Worm (Caenorhabditis elegans) whole organism, L1 larva: ENCODE measurements around the gene sup-26.

ENCODE experiments used
- alr-1 ChIP-seq: fragments of 200-800 bp; sonication (Bioruptor generic); optimal IDR thresholded peaks from 2 replicates; lab custom pipeline; 2018; ENCODE audit warnings: borderline replicate concordance, mild to moderate bottlenecking, missing genetic modification characterization, missing compliant biosample characterization
- ceh-82 ChIP-seq, 3 experiments: fragments of 150-350 bp in 1 of 3; sonication (generic microtip) in 2 of 3; optimal IDR thresholded peaks; 2 replicates each; lab custom pipeline; 2014 to 2017; ENCODE audit warnings: missing biosample characterization in 3 of 3, missing genetic modification characterization in 3 of 3
- ceh-90 ChIP-seq: sonication (generic microtip); optimal IDR thresholded peaks from 2 replicates; lab custom pipeline; 2016; ENCODE audit warnings: missing genetic modification characterization, missing compliant biosample characterization
- efl-1 ChIP-seq, 4 experiments: fragments of 150-350 bp; optimal IDR thresholded peaks in 3 of 4; peaks in 1 of 4; 1 replicate in 1 of 4; 2 replicates in 3 of 4; lab custom pipeline; 2014; ENCODE audit warnings: missing biosample characterization in 2 of 4, missing genetic modification characterization in 2 of 4, missing genetic modification reagents in 2 of 4
- elt-2 ChIP-seq: sonication (generic microtip); optimal IDR thresholded peaks from 2 replicates; lab custom pipeline; 2016; ENCODE audit warnings: missing genetic modification characterization, mild to moderate bottlenecking, inconsistent platforms, missing compliant biosample characterization, missing genetic modification reagents
- isw-1 ChIP-seq: fragments of 200-800 bp; sonication (Bioruptor generic); IDR thresholded peaks from 2 replicates; pipeline ENCODE4 v1.3.6; 2022; ENCODE audit warnings: missing genetic modification characterization, missing compliant biosample characterization
- jun-1 ChIP-seq: fragments of 150-350 bp; optimal IDR thresholded peaks from 2 replicates; lab custom pipeline; 2014; ENCODE audit warnings: missing biosample characterization, missing genetic modification reagents, missing genetic modification characterization
- lin-39 ChIP-seq: fragments of 150-350 bp; optimal IDR thresholded peaks from 2 replicates; lab custom pipeline; 2014; ENCODE audit warnings: missing biosample characterization, missing genetic modification reagents, missing genetic modification characterization
- skn-1 ChIP-seq: fragments of 150-350 bp; optimal IDR thresholded peaks from 2 replicates; lab custom pipeline; 2014; ENCODE audit warnings: missing biosample characterization, missing genetic modification characterization
- tbx-2 ChIP-seq: sonication (generic microtip); optimal IDR thresholded peaks from 2 replicates; lab custom pipeline; 2016; ENCODE audit warnings: missing genetic modification characterization, missing compliant biosample characterization
- zag-1 ChIP-seq: fragments of 150-350 bp; optimal IDR thresholded peaks from 2 replicates; lab custom pipeline; 2014; ENCODE audit warnings: missing biosample characterization, missing genetic modification characterization
- zip-4 ChIP-seq: fragments of 200-800 bp; sonication (Bioruptor generic); optimal IDR thresholded peaks from 2 replicates; lab custom pipeline; 2018; ENCODE audit warnings: mild to moderate bottlenecking, missing genetic modification characterization, moderate library complexity, missing compliant biosample characterization

- TF ChIP-seq lin-39: no peak
- TF ChIP-seq elt-2 (tag; lab: Kevin White, UChicago): no peak
- no peak for TF ChIP-seq jun-1 (tag; lab: Kevin White, UChicago)
- no peak for TF ChIP-seq zag-1 (tag; lab: Kevin White, UChicago)
- no peak for TF ChIP-seq ceh-90 (tag; lab: Kevin White, UChicago)
- no peak for TF ChIP-seq zip-4 (GFP tag; lab: Kevin White, UChicago)
- no peak for TF ChIP-seq efl-1 (optimal IDR thresholded peaks at IDR 0.05; lab: Kevin White, UChicago)
- TF ChIP-seq efl-1 (GFP tag; optimal IDR thresholded peaks at IDR 0.05 in 1 of 2; lab: Kevin White, UChicago): peak in 1 of 2 experiments; percentile 70
- TF ChIP-seq skn-1 (tag; lab: Kevin White, UChicago): no peak
- TF ChIP-seq ceh-82 (tag; optimal IDR thresholded peaks at IDR 0.05; lab: Kevin White, UChicago): no peak
- no peak for TF ChIP-seq alr-1 (tag; lab: Kevin White, UChicago)
- no peak for TF ChIP-seq isw-1 (GFP tag; lab: Robert Waterston, UW)
- no peak for TF ChIP-seq tbx-2 (tag; lab: Kevin White, UChicago)
These were observed 14.1 kb downstream of the sup-26 start for ce11 chrIII:4265892-4266291.
